Worm (Caenorhabditis elegans): ENCODE results near the gene arrd-25.

The arrd-25 gene

DNA sequence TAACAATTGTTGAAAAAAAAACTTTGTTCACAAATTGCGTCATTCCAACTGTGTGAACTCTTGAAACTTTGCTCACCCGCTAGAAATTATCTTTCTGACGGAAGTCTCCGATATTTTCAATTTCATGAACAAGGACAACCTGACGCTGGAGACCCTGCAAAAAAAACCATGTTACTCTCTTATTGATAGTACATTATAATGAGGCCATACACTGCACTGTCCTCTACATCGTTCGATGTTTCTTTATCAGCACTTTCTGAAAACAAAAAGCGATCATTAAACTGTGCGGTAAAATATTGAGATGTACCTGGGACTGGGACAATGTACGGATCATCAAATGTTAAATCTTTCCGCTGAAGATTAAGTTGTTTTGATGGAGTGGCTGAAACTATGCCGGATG, 30.1 kb upstream of the arrd-25 start:
- TF ChIP-seq fos-1 (tag; optimal IDR thresholded peaks at IDR 0.05) (peak; percentile 47), ztf-11 (tag; optimal IDR thresholded peaks at IDR 0.05) (no peak), sma-9 (GFP tag; optimal IDR thresholded peaks at IDR 0.05) (peak; percentile 16), sma-9 (tag; optimal IDR thresholded peaks at IDR 0.05) (no peak), lin-11 (tag; optimal IDR thresholded peaks at IDR 0.05) (no peak)

DNA sequence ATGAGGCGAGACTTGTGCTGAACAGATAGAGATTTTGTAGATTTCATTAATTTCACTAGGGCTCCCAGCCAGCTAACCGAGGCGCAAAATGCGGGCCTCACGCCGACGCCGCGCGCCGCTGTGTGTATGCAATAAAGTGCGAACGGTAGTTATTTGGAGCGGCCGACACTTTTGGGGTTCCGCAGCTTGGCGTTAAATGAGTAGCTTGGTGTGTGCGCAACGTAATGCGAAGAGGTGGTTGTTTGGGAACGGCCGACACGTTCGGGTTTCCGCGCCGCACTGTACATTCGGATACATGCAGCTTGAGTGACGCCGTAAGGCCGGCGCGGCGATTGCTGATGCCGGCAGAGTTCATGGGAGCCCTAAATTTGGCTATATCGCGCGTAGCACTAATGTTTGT, 25.5 kb upstream of the arrd-25 start:
- no peak for TF ChIP-seq gmeb-1 (tag; optimal IDR thresholded peaks at IDR 0.05)
- no peak for TF ChIP-seq elt-3 (tag; optimal IDR thresholded peaks at IDR 0.05)
- TF ChIP-seq lin-39 (tag; optimal IDR thresholded peaks at IDR 0.05): no peak
- no peak for TF ChIP-seq ztf-1 (GFP tag; conservative IDR thresholded peaks at IDR 0.05)
- TF ChIP-seq alr-1 (tag; optimal IDR thresholded peaks at IDR 0.05): no peak
- TF ChIP-seq fos-1 (tag; optimal IDR thresholded peaks at IDR 0.05): no peak
- no peak for TF ChIP-seq ZK546.5 (tag; optimal IDR thresholded peaks at IDR 0.05)
- no peak for TF ChIP-seq C34F6.9 (tag; optimal IDR thresholded peaks at IDR 0.05)
- TF ChIP-seq peb-1 (tag; optimal IDR thresholded peaks at IDR 0.05): no peak
- TF ChIP-seq sma-9 (GFP tag; optimal IDR thresholded peaks at IDR 0.05): no peak
- TF ChIP-seq sma-9 (tag; optimal IDR thresholded peaks at IDR 0.05): no peak
- TF ChIP-seq elt-1 (tag; optimal IDR thresholded peaks at IDR 0.05): no peak
- TF ChIP-seq mab-5 (tag; optimal IDR thresholded peaks at IDR 0.05): no peak
- no peak for TF ChIP-seq nhr-77 (tag; optimal IDR thresholded peaks at IDR 0.05)
- no peak for TF ChIP-seq ceh-82 (tag; optimal IDR thresholded peaks at IDR 0.05)
- no peak for TF ChIP-seq R02D3.7 (tag; optimal IDR thresholded peaks at IDR 0.05)
- no peak for TF ChIP-seq unc-55 (GFP tag; optimal IDR thresholded peaks at IDR 0.05)
- no peak for TF ChIP-seq Y55F3AM.14 (GFP tag; optimal IDR thresholded peaks at IDR 0.05)
- TF ChIP-seq ztf-11 (tag; optimal IDR thresholded peaks at IDR 0.05): no peak

DNA sequence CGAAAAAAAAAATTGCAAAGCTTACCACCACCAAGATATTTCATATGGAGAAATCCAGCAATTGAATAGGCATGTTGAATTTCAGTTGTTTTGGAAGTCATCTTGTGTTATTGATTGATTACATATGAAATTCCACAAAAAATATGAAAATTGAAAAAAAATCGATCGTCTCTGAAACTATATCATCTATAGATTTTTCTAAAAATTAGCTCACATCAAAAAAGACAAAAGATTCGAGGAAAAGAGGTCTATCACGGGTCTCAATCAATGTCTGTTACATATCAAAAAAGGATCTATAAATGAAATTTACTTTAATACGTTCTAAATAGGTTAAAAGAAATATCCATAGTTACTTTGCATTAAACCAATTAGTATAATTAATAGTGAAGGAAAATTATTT, 21.2 kb upstream of the arrd-25 start, which contains the start of gene tbc-19:
Gene tbc-19 (minus strand): TSS at position 101 of the 400 bp plus-strand sequence.
- TF ChIP-seq mdl-1 (tag; optimal IDR thresholded peaks at IDR 0.05): no peak
- TF ChIP-seq alr-1 (tag; optimal IDR thresholded peaks at IDR 0.05): no peak
- no peak for TF ChIP-seq Y55F3AM.14 (GFP tag; optimal IDR thresholded peaks at IDR 0.05)

DNA sequence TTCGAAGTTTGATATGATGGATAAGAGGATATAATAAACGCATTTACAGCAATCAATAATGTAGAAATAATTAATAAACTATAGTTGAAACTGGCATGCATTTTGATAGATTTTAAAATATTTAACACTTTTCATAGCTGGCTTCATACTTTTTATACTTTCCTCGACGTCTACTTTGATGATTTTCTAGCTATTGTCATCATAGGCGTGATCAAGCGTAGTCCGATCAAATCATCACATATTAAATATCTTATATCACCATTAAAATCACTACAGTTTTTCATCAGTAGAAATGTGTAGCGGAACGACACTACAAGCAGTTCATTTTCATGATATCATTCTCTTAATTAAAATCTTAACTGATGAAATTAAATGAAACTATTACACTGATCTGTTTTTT, 18.2 kb upstream of the arrd-25 start, which contains the start of gene C04C11.25:
Gene C04C11.25 (minus strand): TSS at position 101 of the 400 bp plus-strand sequence.
- no peak for TF ChIP-seq lin-39 (tag; optimal IDR thresholded peaks at IDR 0.05)
- no peak for TF ChIP-seq blmp-1 (tag; optimal IDR thresholded peaks at IDR 0.05; ENCODE audit: insufficient read depth)
- TF ChIP-seq peb-1 (tag; optimal IDR thresholded peaks at IDR 0.05): no peak
- no peak for TF ChIP-seq C34F6.9 (tag; optimal IDR thresholded peaks at IDR 0.05)
- no peak for TF ChIP-seq ztf-1 (GFP tag; conservative IDR thresholded peaks at IDR 0.05)
- TF ChIP-seq ama-1 (optimal IDR thresholded peaks at IDR 0.05): no peak
- no peak for TF ChIP-seq nhr-21 (tag; optimal IDR thresholded peaks at IDR 0.05)
- no peak for TF ChIP-seq crh-2 (tag; optimal IDR thresholded peaks at IDR 0.05)
- TF ChIP-seq nhr-77 (tag; optimal IDR thresholded peaks at IDR 0.05): no peak
- no peak for TF ChIP-seq nhr-10 (tag; optimal IDR thresholded peaks at IDR 0.05)
- no peak for TF ChIP-seq skn-1 (tag; optimal IDR thresholded peaks at IDR 0.05)
- no peak for TF ChIP-seq unc-55 (GFP tag; optimal IDR thresholded peaks at IDR 0.05)
- no peak for TF ChIP-seq nhr-12 (tag; optimal IDR thresholded peaks at IDR 0.05)
- TF ChIP-seq elt-3 (tag; optimal IDR thresholded peaks at IDR 0.05): no peak
- TF ChIP-seq nhr-11 (tag; optimal IDR thresholded peaks at IDR 0.05): no peak
- no peak for TF ChIP-seq nhr-6 (tag; optimal IDR thresholded peaks at IDR 0.05)
- no peak for TF ChIP-seq snpc-4 (tag; optimal IDR thresholded peaks at IDR 0.05)
- no peak for TF ChIP-seq unc-62 (GFP tag; optimal IDR thresholded peaks at IDR 0.05)

DNA sequence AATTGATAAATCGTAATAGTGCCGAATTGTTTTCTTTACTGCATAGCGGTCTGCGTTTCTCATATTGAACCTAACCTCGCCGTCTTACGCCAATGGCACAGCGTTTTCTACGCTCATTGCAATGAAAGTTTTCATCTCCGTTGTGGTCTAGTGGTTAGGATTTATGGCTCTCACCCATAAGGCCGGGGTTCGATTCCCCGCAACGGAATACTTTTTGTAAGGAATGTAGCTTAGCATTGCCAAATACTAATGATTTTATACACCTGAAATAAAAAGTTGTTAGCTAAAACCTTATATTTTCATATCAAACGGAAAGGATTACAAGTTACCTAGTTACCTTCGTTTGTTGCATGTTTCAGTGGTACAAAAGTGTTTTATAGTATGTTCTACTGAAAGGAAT, 17.8 kb upstream of the arrd-25 start:
- TF ChIP-seq ztf-11 (tag; optimal IDR thresholded peaks at IDR 0.05): no peak
- TF ChIP-seq mbf-1 (tag; optimal IDR thresholded peaks at IDR 0.05): no peak
- TF ChIP-seq unc-62 (GFP tag; optimal IDR thresholded peaks at IDR 0.05): no peak
- no peak for TF ChIP-seq ama-1 (optimal IDR thresholded peaks at IDR 0.05)
- peak; percentile 78 for TF ChIP-seq fos-1 (tag; optimal IDR thresholded peaks at IDR 0.05)
- TF ChIP-seq skn-1 (tag; optimal IDR thresholded peaks at IDR 0.05): no peak
- no peak for TF ChIP-seq elt-3 (tag; optimal IDR thresholded peaks at IDR 0.05)
- peak; percentile 78 for TF ChIP-seq nhr-21 (tag; optimal IDR thresholded peaks at IDR 0.05)
- peak; percentile 78 for TF ChIP-seq lin-11 (tag; optimal IDR thresholded peaks at IDR 0.05)
- TF ChIP-seq C34F6.9 (tag; optimal IDR thresholded peaks at IDR 0.05): peak; percentile 77
- TF ChIP-seq egl-27 (tag; optimal IDR thresholded peaks at IDR 0.05): peak; percentile 25
- peak in 1 of 2 experiments; percentile 49 for TF ChIP-seq mdl-1 (tag; optimal IDR thresholded peaks at IDR 0.05)
- TF ChIP-seq unc-55 (GFP tag; optimal IDR thresholded peaks at IDR 0.05): peak; percentile 87
- TF ChIP-seq ztf-1 (GFP tag; conservative IDR thresholded peaks at IDR 0.05): no peak
- TF ChIP-seq nhr-129 (tag; optimal IDR thresholded peaks at IDR 0.05): peak; percentile 92
- no peak for TF ChIP-seq ceh-82 (tag; optimal IDR thresholded peaks at IDR 0.05)
- TF ChIP-seq nhr-6 (tag; optimal IDR thresholded peaks at IDR 0.05): peak; percentile 72
- peak; percentile 67 for TF ChIP-seq zag-1 (tag; optimal IDR thresholded peaks at IDR 0.05)
- TF ChIP-seq nhr-25 (tag; optimal IDR thresholded peaks at IDR 0.05): peak; percentile 10
- peak; percentile 79 for TF ChIP-seq F13H6.1 (tag; optimal IDR thresholded peaks at IDR 0.05)
- no peak for TF ChIP-seq nhr-237 (tag; optimal IDR thresholded peaks at IDR 0.05)
- no peak for TF ChIP-seq ZK546.5 (tag; optimal IDR thresholded peaks at IDR 0.05)
- peak; percentile 50 for TF ChIP-seq snpc-4 (tag; optimal IDR thresholded peaks at IDR 0.05)
- TF ChIP-seq nhr-11 (tag; optimal IDR thresholded peaks at IDR 0.05): peak; percentile 43
- TF ChIP-seq nhr-12 (tag; optimal IDR thresholded peaks at IDR 0.05): no peak
- TF ChIP-seq lin-39 (tag; optimal IDR thresholded peaks at IDR 0.05): no peak
- no peak for TF ChIP-seq aly-2 (tag; optimal IDR thresholded peaks at IDR 0.05)
- peak in 1 of 2 experiments; percentile 41 for TF ChIP-seq lsy-2 (tag; optimal IDR thresholded peaks at IDR 0.05)
- TF ChIP-seq alr-1 (tag; optimal IDR thresholded peaks at IDR 0.05): no peak
- TF ChIP-seq R02D3.7 (tag; optimal IDR thresholded peaks at IDR 0.05): no peak
- no peak for TF ChIP-seq dmd-4 (tag; optimal IDR thresholded peaks at IDR 0.05)
- TF ChIP-seq nhr-10 (tag; optimal IDR thresholded peaks at IDR 0.05): no peak

All from whole organism, L2 larva.